Fruit fly (Drosophila melanogaster) whole organism, embryonic: ENCODE results near the gene MFS18.

Experiments
- Bteb2 ChIP-seq: fragments of 200-800 bp; sonication (Bioruptor generic); optimal IDR thresholded peaks from 2 replicates; lab custom pipeline; 2016; ENCODE audit warnings: missing biosample characterization, missing genetic modification characterization
- CG10267 ChIP-seq: fragments of 200-800 bp; sonication (Bioruptor generic); optimal IDR thresholded peaks from 2 replicates; lab custom pipeline; 2018; ENCODE audit warnings: missing biosample characterization, mild to moderate bottlenecking, missing genetic modification characterization, moderate library complexity
- CG10274 ChIP-seq: fragments of 200-800 bp; sonication (Bioruptor generic); optimal IDR thresholded peaks from 3 replicates; lab custom pipeline; 2017; ENCODE audit warnings: missing biosample characterization, mild to moderate bottlenecking, missing genetic modification characterization
- CG11560 ChIP-seq: fragments of 200-800 bp; sonication (Bioruptor generic); IDR thresholded peaks from 3 replicates; pipeline ENCODE4 v1.3.6; 2022; ENCODE audit warnings: missing biosample characterization, missing genetic modification characterization
- CG12659 ChIP-seq: fragments of 200-800 bp; sonication (Bioruptor generic); optimal IDR thresholded peaks from 3 replicates; lab custom pipeline; 2017; ENCODE audit warnings: mild to moderate bottlenecking, missing biosample characterization, missing genetic modification reagents, missing genetic modification characterization
- CG14050 ChIP-seq: fragments of 200-800 bp; sonication (Bioruptor generic); IDR thresholded peaks from 3 replicates; pipeline ENCODE4 v1.3.6; 2022; ENCODE audit warnings: missing biosample characterization, missing genetic modification characterization
- CG14860 ChIP-seq: fragments of 200-800 bp; sonication (Bioruptor generic); IDR thresholded peaks from 3 replicates; pipeline ENCODE4 v1.3.6; 2022; ENCODE audit warnings: missing biosample characterization, missing genetic modification characterization; ENCODE audit not compliant: partially characterized antibody
- CG1603 ChIP-seq: fragments of 200-800 bp; sonication (Bioruptor generic); optimal IDR thresholded peaks from 2 replicates; lab custom pipeline; 2019; ENCODE audit warnings: missing biosample characterization, mild to moderate bottlenecking, missing genetic modification characterization, moderate library complexity
- CG17802 ChIP-seq: fragments of 200-800 bp; sonication (Bioruptor generic); optimal IDR thresholded peaks from 2 replicates; lab custom pipeline; 2018; ENCODE audit warnings: missing biosample characterization, mild to moderate bottlenecking, missing genetic modification characterization, moderate library complexity
- CG2116 ChIP-seq: fragments of 200-800 bp; sonication (Bioruptor generic); optimal IDR thresholded peaks from 3 replicates; lab custom pipeline; 2018; ENCODE audit warnings: missing biosample characterization, mild to moderate bottlenecking, missing genetic modification characterization
- CG34224 ChIP-seq: fragments of 200-800 bp; sonication (Bioruptor generic); IDR thresholded peaks from 3 replicates; pipeline ENCODE4 v1.3.6; 2022; ENCODE audit warnings: missing biosample characterization, missing genetic modification characterization; ENCODE audit not compliant: partially characterized antibody
- CG4617 ChIP-seq: fragments of 200-800 bp; sonication (Bioruptor generic); optimal IDR thresholded peaks from 3 replicates; lab custom pipeline; 2016; ENCODE audit warnings: missing biosample characterization, missing genetic modification characterization, borderline replicate concordance
- CG4730 ChIP-seq: fragments of 200-800 bp; sonication (Bioruptor generic); IDR thresholded peaks from 2 replicates; pipeline ENCODE4 v1.3.6; 2022; ENCODE audit warnings: missing biosample characterization, missing genetic modification characterization
- CG4854 ChIP-seq: fragments of 200-800 bp; sonication (Bioruptor generic); optimal IDR thresholded peaks from 2 replicates; lab custom pipeline; 2016; ENCODE audit warnings: missing biosample characterization, missing genetic modification characterization, inconsistent platforms
- CG6272 ChIP-seq: fragments of 200-800 bp; sonication (Bioruptor generic); IDR thresholded peaks from 2 replicates; pipeline ENCODE4 v1.3.6; 2022; ENCODE audit warnings: missing biosample characterization, missing genetic modification characterization
- CG6791 ChIP-seq: fragments of 200-800 bp; sonication (Bioruptor generic); IDR thresholded peaks from 3 replicates; pipeline ENCODE4 v1.3.6; 2022; ENCODE audit warnings: missing biosample characterization, missing genetic modification characterization; ENCODE audit not compliant: partially characterized antibody
- CG9797 ChIP-seq: fragments of 200-800 bp; sonication (Bioruptor generic); optimal IDR thresholded peaks from 3 replicates; lab custom pipeline; 2018; ENCODE audit warnings: missing biosample characterization, mild to moderate bottlenecking, missing genetic modification characterization
- CkIIα-i1 ChIP-seq: fragments of 200-800 bp; sonication (Bioruptor generic); IDR thresholded peaks from 2 replicates; pipeline ENCODE4 v1.3.6; 2022; ENCODE audit warnings: missing biosample characterization, missing genetic modification characterization
- Dp ChIP-seq: fragments of 200-800 bp; sonication (Bioruptor generic); optimal IDR thresholded peaks from 2 replicates; lab custom pipeline; 2018; ENCODE audit warnings: missing biosample characterization, mild to moderate bottlenecking, missing genetic modification characterization, moderate library complexity
- Dref ChIP-seq: fragments of 200-800 bp; sonication (Bioruptor generic); IDR thresholded peaks from 2 replicates; pipeline ENCODE4 v1.3.6; 2022; ENCODE audit warnings: missing biosample characterization, missing genetic modification characterization
- Drgx ChIP-seq: fragments of 200-800 bp; sonication (Bioruptor generic); IDR thresholded peaks from 2 replicates; pipeline ENCODE4 v1.3.6; 2022; ENCODE audit warnings: missing biosample characterization, missing genetic modification characterization
- E2f2 ChIP-seq: fragments of 200-800 bp; sonication (Bioruptor generic); IDR thresholded peaks from 2 replicates; pipeline ENCODE4 v1.3.6; 2022; ENCODE audit warnings: missing biosample characterization, missing genetic modification characterization
- HmgZ ChIP-seq: fragments of 200-800 bp; sonication (Bioruptor generic); optimal IDR thresholded peaks from 2 replicates; lab custom pipeline; 2018; ENCODE audit warnings: missing biosample characterization, mild to moderate bottlenecking, missing genetic modification characterization
- Hsf ChIP-seq: fragments of 200-800 bp; sonication (Bioruptor generic); optimal IDR thresholded peaks from 3 replicates; lab custom pipeline; 2016; ENCODE audit warnings: missing biosample characterization, missing genetic modification characterization
- MBD-R2 ChIP-seq: fragments of 200-800 bp; sonication (Bioruptor generic); IDR thresholded peaks from 2 replicates; pipeline ENCODE4 v1.3.6; 2022; ENCODE audit warnings: missing biosample characterization, missing genetic modification characterization
- MESR4 ChIP-seq: fragments of 200-800 bp; sonication (Bioruptor generic); optimal IDR thresholded peaks from 2 replicates; lab custom pipeline; 2018; ENCODE audit warnings: missing biosample characterization, mild to moderate bottlenecking, missing genetic modification characterization, moderate library complexity
- Med ChIP-seq: fragments of 200-800 bp; sonication (Bioruptor generic); peaks from one replicate; lab custom pipeline; 2016; ENCODE audit warnings: missing biosample characterization, missing genetic modification characterization, mild to moderate bottlenecking, inconsistent platforms, moderate library complexity
- Opbp ChIP-seq: fragments of 200-800 bp; sonication (Bioruptor generic); IDR thresholded peaks from 3 replicates; pipeline ENCODE4 v1.3.6; 2022; ENCODE audit warnings: missing biosample characterization, missing genetic modification characterization; ENCODE audit not compliant: partially characterized antibody
- Sry-δ ChIP-seq: fragments of 200-800 bp; sonication (Bioruptor generic); optimal IDR thresholded peaks from 2 replicates; lab custom pipeline; 2016; ENCODE audit warnings: missing biosample characterization, missing genetic modification characterization
- YL-1 ChIP-seq: fragments of 200-800 bp; sonication (Bioruptor generic); optimal IDR thresholded peaks from 3 replicates; lab custom pipeline; 2017; ENCODE audit warnings: missing biosample characterization, mild to moderate bottlenecking, missing genetic modification characterization
- amos ChIP-seq: fragments of 200-800 bp; sonication (Bioruptor generic); IDR thresholded peaks from 2 replicates; pipeline ENCODE4 v1.3.6; 2022; ENCODE audit warnings: missing biosample characterization, missing genetic modification characterization; ENCODE audit not compliant: partially characterized antibody
- ato ChIP-seq: fragments of 200-800 bp; sonication (Bioruptor generic); IDR thresholded peaks from 2 replicates; pipeline ENCODE4 v1.3.6; 2022; ENCODE audit warnings: missing biosample characterization, missing genetic modification characterization; ENCODE audit not compliant: partially characterized antibody
- bbx ChIP-seq: fragments of 200-800 bp; sonication (Bioruptor generic); IDR thresholded peaks from 2 replicates; pipeline ENCODE4 v1.3.6; 2022; ENCODE audit warnings: missing biosample characterization, missing genetic modification characterization; ENCODE audit not compliant: partially characterized antibody
- chm ChIP-seq: fragments of 200-800 bp; sonication (Bioruptor generic); IDR thresholded peaks from 2 replicates; pipeline ENCODE4 v1.3.6; 2022; ENCODE audit warnings: missing biosample characterization, missing genetic modification characterization
- fu2 ChIP-seq: fragments of 200-800 bp; sonication (Bioruptor generic); optimal IDR thresholded peaks from 2 replicates; lab custom pipeline; 2016; ENCODE audit warnings: missing biosample characterization, missing genetic modification characterization
- gcm ChIP-seq: fragments of 200-800 bp; sonication (Bioruptor generic); optimal IDR thresholded peaks from 2 replicates; lab custom pipeline; 2019; ENCODE audit warnings: missing biosample characterization, mild to moderate bottlenecking, missing genetic modification characterization, moderate library complexity
- grau ChIP-seq: fragments of 200-800 bp; optimal IDR thresholded peaks from 3 replicates; lab custom pipeline; 2019; ENCODE audit warnings: missing biosample characterization, mild to moderate bottlenecking, missing genetic modification characterization, moderate library complexity
- hbn ChIP-seq: fragments of 200-800 bp; sonication (Bioruptor generic); IDR thresholded peaks from 2 replicates; pipeline ENCODE4 v1.3.6; 2022; ENCODE audit warnings: missing biosample characterization, missing genetic modification characterization; ENCODE audit not compliant: partially characterized antibody
- inv ChIP-seq: fragments of 200-800 bp; sonication (Bioruptor generic); IDR thresholded peaks from 2 replicates; pipeline ENCODE4 v1.3.6; 2022; ENCODE audit warnings: missing biosample characterization, missing genetic modification characterization; ENCODE audit not compliant: partially characterized antibody
- ken ChIP-seq: fragments of 200-800 bp; sonication (Bioruptor generic); IDR thresholded peaks from 3 replicates; pipeline ENCODE4 v1.3.6; 2022; ENCODE audit warnings: missing biosample characterization, missing genetic modification characterization
- mam ChIP-seq: fragments of 200-800 bp; sonication (Bioruptor generic); optimal IDR thresholded peaks from 3 replicates; lab custom pipeline; 2016; ENCODE audit warnings: missing biosample characterization, missing genetic modification characterization
- nerfin-2 ChIP-seq: fragments of 200-800 bp; sonication (Bioruptor generic); IDR thresholded peaks from 2 replicates; pipeline ENCODE4 v1.3.6; 2022; ENCODE audit warnings: missing biosample characterization, missing genetic modification characterization; ENCODE audit not compliant: partially characterized antibody
- pzg ChIP-seq: fragments of 200-800 bp; sonication (Bioruptor generic); optimal IDR thresholded peaks from 3 replicates; lab custom pipeline; 2018; ENCODE audit warnings: missing biosample characterization, mild to moderate bottlenecking, missing genetic modification characterization, moderate library complexity
- sna ChIP-seq: fragments of 200-800 bp; sonication (Bioruptor generic); IDR thresholded peaks from 2 replicates; pipeline ENCODE4 v1.3.6; 2022; ENCODE audit warnings: missing biosample characterization, missing genetic modification characterization; ENCODE audit not compliant: partially characterized antibody
- sug ChIP-seq: fragments of 200-800 bp; optimal IDR thresholded peaks from 2 replicates; lab custom pipeline; 2019; ENCODE audit warnings: missing biosample characterization, mild to moderate bottlenecking, missing genetic modification characterization, moderate library complexity
- tio ChIP-seq: fragments of 200-800 bp; sonication (Bioruptor generic); optimal IDR thresholded peaks from 2 replicates; lab custom pipeline; 2017; ENCODE audit warnings: missing biosample characterization, missing genetic modification characterization, inconsistent platforms
- unc-4 ChIP-seq: fragments of 200-800 bp; sonication (Bioruptor generic); IDR thresholded peaks from 2 replicates; pipeline ENCODE4 v1.3.6; 2022; ENCODE audit warnings: missing biosample characterization, missing genetic modification characterization; ENCODE audit not compliant: partially characterized antibody
- vvl ChIP-seq: fragments of 200-800 bp; sonication (Bioruptor generic); IDR thresholded peaks from 2 replicates; pipeline ENCODE4 v1.3.6; 2022; ENCODE audit warnings: missing biosample characterization, missing genetic modification characterization
- zen2 ChIP-seq: fragments of 200-800 bp; sonication (Bioruptor generic); IDR thresholded peaks from 3 replicates; pipeline ENCODE4 v1.3.6; 2022; ENCODE audit warnings: missing biosample characterization, missing genetic modification characterization; ENCODE audit not compliant: partially characterized antibody

MFS18 gene

DNA sequence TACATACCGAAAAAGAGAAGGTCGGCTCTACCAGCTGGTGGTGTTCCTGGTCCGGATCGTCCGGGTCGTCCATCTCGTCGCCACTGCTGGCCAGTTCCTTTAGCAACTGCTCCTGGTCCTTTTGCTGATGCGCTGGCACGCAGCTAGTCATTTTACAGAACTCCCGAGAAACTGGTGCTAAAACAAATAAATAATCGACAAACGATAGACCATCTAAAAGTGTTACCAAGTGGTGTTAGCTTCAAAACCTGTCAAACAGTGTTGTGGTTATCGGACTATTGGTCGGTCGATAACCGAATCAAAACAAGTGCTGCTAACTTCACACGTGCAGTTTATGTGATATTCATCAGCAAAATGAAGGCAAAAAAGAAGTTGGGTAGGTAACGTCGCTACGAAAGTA is 4.0 kb downstream of the MFS18 start, which contains the start of the genes morgue and Elp3 (continued):
- TF ChIP-seq CG4730 (no peak), grau (tag; lab: Kevin White, UChicago) (peak; percentile 14), CG2116 (GFP tag; lab: Kevin White, UChicago) (peak; percentile 68), E2f2 (GFP tag; lab: Robert Waterston, UW) (peak; percentile 39; the same call in 1 of the 2 replicates), tio (GFP tag; lab: Kevin White, UChicago) (no peak), Drgx (GFP tag; lab: Robert Waterston, UW) (no peak), vvl (GFP tag; lab: Robert Waterston, UW) (no peak), CG10274 (GFP tag; lab: Kevin White, UChicago) (no peak), fu2 (GFP tag; lab: Kevin White, UChicago) (no peak), YL-1 (GFP tag; lab: Kevin White, UChicago) (peak; percentile 89), CG4854 (GFP tag; lab: Kevin White, UChicago) (no peak), Dp (GFP tag; lab: Kevin White, UChicago) (peak; percentile 33), Dref (GFP tag; lab: Robert Waterston, UW) (peak; percentile 86), CG14050 (GFP tag; lab: Robert Waterston, UW) (no peak), sug (tag; lab: Kevin White, UChicago) (peak; percentile 16), MBD-R2 (GFP tag; lab: Robert Waterston, UW) (peak; percentile 84), amos (GFP tag; lab: Robert Waterston, UW) (peak; percentile 68; the same call in 1 of the 2 replicates), HmgZ (tag; lab: Kevin White, UChicago) (peak; percentile 26), unc-4 (GFP tag; lab: Robert Waterston, UW) (peak; percentile 56), Sry-δ (GFP tag; lab: Kevin White, UChicago) (peak; percentile 61), chm (GFP tag; lab: Robert Waterston, UW) (no peak), zen2 (peak; percentile 79), CG11560 (tag; lab: Robert Waterston, UW) (peak; percentile 60; the same call in 1 of the 3 replicates), mam (GFP tag; lab: Kevin White, UChicago) (no peak), CG4617 (GFP tag; lab: Kevin White, UChicago) (peak; percentile 86), Hsf (GFP tag; lab: Kevin White, UChicago) (no peak), bbx (GFP tag; lab: Robert Waterston, UW) (peak; percentile 87), CG12659 (peak; percentile 49), sna (peak; percentile 68), pzg (peak; percentile 84), gcm (GFP tag; lab: Kevin White, UChicago) (no peak), CG17802 (tag; lab: Kevin White, UChicago) (no peak), CG9797 (GFP tag; lab: Kevin White, UChicago) (peak; percentile 71), ato (GFP tag; lab: Robert Waterston, UW) (peak; percentile 82), Opbp (GFP tag; lab: Robert Waterston, UW) (peak; percentile 72; the same call in 2 of the 3 replicates), Med (GFP tag; lab: Kevin White, UChicago) (peak; percentile 73), CG6272 (GFP tag; lab: Robert Waterston, UW) (no peak), CkIIα-i1 (GFP tag; lab: Robert Waterston, UW) (no peak), nerfin-2 (GFP tag; lab: Robert Waterston, UW) (peak; percentile 82), CG14860 (GFP tag; lab: Robert Waterston, UW) (peak; percentile 72), ken (GFP tag; lab: Robert Waterston, UW) (no peak), hbn (GFP tag; lab: Robert Waterston, UW) (peak; percentile 51), inv (GFP tag; lab: Robert Waterston, UW) (peak; percentile 48; the same call in 1 of the 2 replicates), CG10267 (tag; lab: Kevin White, UChicago) (peak; percentile 56), CG34224 (GFP tag; lab: Robert Waterston, UW) (peak; percentile 78), Bteb2 (GFP tag; lab: Kevin White, UChicago) (no peak), CG6791 (GFP tag; lab: Robert Waterston, UW) (peak; percentile 77), CG1603 (peak; percentile 94), MESR4 (peak; percentile 86)
